Fruit fly (Drosophila melanogaster) whole organism, embryonic: Measurements from ENCODE around the gene RhoGAP18B.

Experiments used
- Abd-B ChIP-seq: fragments of 200-800 bp; sonication (Bioruptor generic); optimal IDR thresholded peaks from 2 replicates; lab custom pipeline; 2018; ENCODE audit warnings: missing biosample characterization, mild to moderate bottlenecking, missing genetic modification characterization, moderate library complexity
- Atf3 ChIP-seq: fragments of 200-800 bp; sonication (Bioruptor generic); optimal IDR thresholded peaks from 3 replicates; lab custom pipeline; 2016; ENCODE audit warnings: missing biosample characterization, missing genetic modification characterization
- BEAF-32 ChIP-seq: fragments of 200-800 bp; sonication (Bioruptor generic); optimal IDR thresholded peaks from 3 replicates; lab custom pipeline; 2017; ENCODE audit warnings: missing biosample characterization, missing genetic modification characterization, mild to moderate bottlenecking, moderate library complexity, missing genetic modification reagents
- CG10267 ChIP-seq: fragments of 200-800 bp; sonication (Bioruptor generic); optimal IDR thresholded peaks from 2 replicates; lab custom pipeline; 2018; ENCODE audit warnings: missing biosample characterization, mild to moderate bottlenecking, missing genetic modification characterization, moderate library complexity
- CG12236 ChIP-seq: fragments of 200-800 bp; sonication (Bioruptor generic); optimal IDR thresholded peaks from 2 replicates; lab custom pipeline; 2016; ENCODE audit warnings: missing biosample characterization, missing genetic modification characterization
- CG12391 ChIP-seq: fragments of 200-800 bp; sonication (Bioruptor generic); optimal IDR thresholded peaks from 3 replicates; lab custom pipeline; 2018; ENCODE audit warnings: missing biosample characterization, mild to moderate bottlenecking, missing genetic modification characterization, moderate library complexity
- CG12769 ChIP-seq: fragments of 200-800 bp; sonication (Bioruptor generic); optimal IDR thresholded peaks from 2 replicates; lab custom pipeline; 2019; ENCODE audit warnings: missing biosample characterization, mild to moderate bottlenecking, missing genetic modification characterization, moderate library complexity
- CG13287 ChIP-seq: fragments of 200-800 bp; sonication (Bioruptor generic); IDR thresholded peaks from 2 replicates; pipeline ENCODE4 v1.3.6; 2022; ENCODE audit warnings: missing biosample characterization, missing genetic modification characterization; ENCODE audit not compliant: partially characterized antibody
- CG1603 ChIP-seq: fragments of 200-800 bp; sonication (Bioruptor generic); optimal IDR thresholded peaks from 2 replicates; lab custom pipeline; 2019; ENCODE audit warnings: missing biosample characterization, mild to moderate bottlenecking, missing genetic modification characterization, moderate library complexity
- CG17568 ChIP-seq: fragments of 200-800 bp; sonication (Bioruptor generic); optimal IDR thresholded peaks from 2 replicates; lab custom pipeline; 2018; ENCODE audit warnings: missing biosample characterization, mild to moderate bottlenecking, missing genetic modification characterization, moderate library complexity
- CG18262 ChIP-seq: fragments of 200-800 bp; optimal IDR thresholded peaks from 3 replicates; lab custom pipeline; 2019; ENCODE audit warnings: missing biosample characterization, mild to moderate bottlenecking, missing genetic modification characterization, moderate library complexity
- CG2199 ChIP-seq: fragments of 200-800 bp; sonication (Bioruptor generic); IDR thresholded peaks from 3 replicates; pipeline ENCODE4 v1.3.6; 2022; ENCODE audit warnings: missing biosample characterization, missing genetic modification characterization
- CG2889 ChIP-seq: fragments of 200-800 bp; sonication (Bioruptor generic); IDR thresholded peaks from 3 replicates; pipeline ENCODE4 v1.3.6; 2022; ENCODE audit warnings: missing biosample characterization, missing genetic modification characterization
- CG30431 ChIP-seq: fragments of 200-800 bp; sonication (Bioruptor generic); optimal IDR thresholded peaks from 2 replicates; lab custom pipeline; 2017; ENCODE audit warnings: missing biosample characterization, missing genetic modification characterization
- CG32532 ChIP-seq: fragments of 200-800 bp; sonication (Bioruptor generic); IDR thresholded peaks from 2 replicates; pipeline ENCODE4 v1.3.6; 2022; ENCODE audit warnings: missing biosample characterization, missing genetic modification characterization
- CG34376 ChIP-seq: fragments of 200-800 bp; sonication (Bioruptor generic); optimal IDR thresholded peaks from 2 replicates; lab custom pipeline; 2018; ENCODE audit warnings: missing biosample characterization, mild to moderate bottlenecking, missing genetic modification characterization
- CG34422 ChIP-seq: fragments of 200-800 bp; sonication (Bioruptor generic); IDR thresholded peaks from 3 replicates; pipeline ENCODE4 v1.3.6; 2022; ENCODE audit warnings: missing biosample characterization, missing genetic modification characterization
- CG6765 ChIP-seq: fragments of 200-800 bp; sonication (Bioruptor generic); optimal IDR thresholded peaks from 3 replicates; lab custom pipeline; 2017; ENCODE audit warnings: missing biosample characterization, mild to moderate bottlenecking, missing genetic modification characterization
- CG7556 ChIP-seq: fragments of 200-800 bp; sonication (Bioruptor generic); optimal IDR thresholded peaks from 2 replicates; lab custom pipeline; 2017; ENCODE audit warnings: missing biosample characterization, mild to moderate bottlenecking, missing genetic modification characterization
- CG8290 ChIP-seq, 3 experiments: fragments of 200-800 bp; sonication (Bioruptor generic); optimal IDR thresholded peaks; 2 replicates each; lab custom pipeline; 2016 to 2019; ENCODE audit warnings: missing biosample characterization in 3 of 3, missing genetic modification characterization in 3 of 3, mild to moderate bottlenecking in 2 of 3, moderate library complexity in 1 of 3
- CG8478 ChIP-seq: fragments of >200 bp; optimal IDR thresholded peaks from 2 replicates; lab custom pipeline; 2018
- CG8765 ChIP-seq: fragments of 200-800 bp; sonication (Bioruptor generic); IDR thresholded peaks from 2 replicates; pipeline ENCODE4 v1.3.6; 2022; ENCODE audit warnings: missing biosample characterization, missing genetic modification characterization
- CG8924 ChIP-seq: fragments of 200-800 bp; optimal IDR thresholded peaks from 3 replicates; lab custom pipeline; 2019; ENCODE audit warnings: missing biosample characterization, mild to moderate bottlenecking, missing genetic modification characterization, moderate library complexity
- Camta ChIP-seq: fragments of 200-800 bp; sonication (Bioruptor generic); optimal IDR thresholded peaks from 2 replicates; lab custom pipeline; 2016; ENCODE audit warnings: missing biosample characterization, missing genetic modification characterization
- CrebB ChIP-seq: fragments of 200-800 bp; sonication (Bioruptor generic); optimal IDR thresholded peaks from 3 replicates; lab custom pipeline; 2018; ENCODE audit warnings: missing biosample characterization, mild to moderate bottlenecking, missing genetic modification characterization
- Ets97D ChIP-seq: fragments of 200-800 bp; sonication (Bioruptor generic); optimal IDR thresholded peaks from 3 replicates; lab custom pipeline; 2016; ENCODE audit warnings: missing biosample characterization, missing genetic modification characterization
- Hsf ChIP-seq: fragments of 200-800 bp; sonication (Bioruptor generic); optimal IDR thresholded peaks from 3 replicates; lab custom pipeline; 2016; ENCODE audit warnings: missing biosample characterization, missing genetic modification characterization
- Med ChIP-seq: fragments of 200-800 bp; sonication (Bioruptor generic); peaks from one replicate; lab custom pipeline; 2016; ENCODE audit warnings: missing biosample characterization, missing genetic modification characterization, mild to moderate bottlenecking, inconsistent platforms, moderate library complexity
- NC2α ChIP-seq: fragments of 200-800 bp; sonication (Bioruptor generic); optimal IDR thresholded peaks from 2 replicates; lab custom pipeline; 2016; ENCODE audit warnings: missing biosample characterization, missing genetic modification characterization
- ash1 ChIP-seq: fragments of 200-800 bp; sonication (Bioruptor generic); optimal IDR thresholded peaks from 2 replicates; lab custom pipeline; 2018; ENCODE audit warnings: missing biosample characterization, mild to moderate bottlenecking, missing genetic modification characterization
- bbx ChIP-seq: fragments of 200-800 bp; sonication (Bioruptor generic); IDR thresholded peaks from 2 replicates; pipeline ENCODE4 v1.3.6; 2022; ENCODE audit warnings: missing biosample characterization, missing genetic modification characterization; ENCODE audit not compliant: partially characterized antibody
- bowl ChIP-seq: fragments of 200-800 bp; sonication (Bioruptor generic); IDR thresholded peaks from 2 replicates; pipeline ENCODE4 v1.3.6; 2022; ENCODE audit warnings: missing biosample characterization, missing genetic modification characterization
- cas ChIP-seq: fragments of 200-800 bp; sonication (Bioruptor generic); IDR thresholded peaks from 2 replicates; pipeline ENCODE4 v1.3.6; 2022; ENCODE audit warnings: missing biosample characterization, missing genetic modification characterization
- dimm ChIP-seq: fragments of 200-800 bp; sonication (Bioruptor generic); IDR thresholded peaks from 2 replicates; pipeline ENCODE4 v1.3.6; 2022; ENCODE audit warnings: missing biosample characterization, missing genetic modification characterization
- dm ChIP-seq: fragments of 200-800 bp; sonication (Bioruptor generic); optimal IDR thresholded peaks from 3 replicates; lab custom pipeline; 2016; ENCODE audit warnings: missing biosample characterization, missing genetic modification characterization
- emc ChIP-seq: fragments of 200-800 bp; sonication (Bioruptor generic); optimal IDR thresholded peaks from 2 replicates; lab custom pipeline; 2016; ENCODE audit warnings: missing biosample characterization, missing genetic modification characterization
- eve ChIP-seq, 2 experiments: fragments of >200 bp; optimal IDR thresholded peaks; 2 replicates each; lab custom pipeline; 2017; ENCODE audit warnings: missing biosample characterization in 2 of 2, missing genetic modification characterization in 2 of 2
- hkb ChIP-seq, 2 experiments: fragments of 200-800 bp in 1 of 2; fragments of >200 bp in 1 of 2; sonication (Bioruptor generic) in 1 of 2; IDR thresholded peaks in 1 of 2; optimal IDR thresholded peaks in 1 of 2; 2 replicates each; pipeline versions ENCODE4 v1.3.6 to Lab custom; 2017 to 2022; ENCODE audit warnings: missing biosample characterization in 1 of 2, missing genetic modification characterization in 1 of 2
- luna ChIP-seq: fragments of 200-800 bp; sonication (Bioruptor generic); optimal IDR thresholded peaks from 2 replicates; lab custom pipeline; 2016; ENCODE audit warnings: missing biosample characterization, missing genetic modification characterization
- maf-S ChIP-seq: fragments of 200-800 bp; sonication (Bioruptor generic); optimal IDR thresholded peaks from 2 replicates; lab custom pipeline; 2016; ENCODE audit warnings: missing biosample characterization, missing genetic modification characterization
- pb ChIP-seq: fragments of 200-800 bp; sonication (Bioruptor generic); optimal IDR thresholded peaks from 3 replicates; lab custom pipeline; 2016; ENCODE audit warnings: missing biosample characterization, missing genetic modification characterization
- prd ChIP-seq, 3 experiments: fragments of >200 bp in 2 of 3; fragments of 200-800 bp in 1 of 3; sonication (Bioruptor generic) in 1 of 3; optimal IDR thresholded peaks in 2 of 3; IDR thresholded peaks in 1 of 3; 2 replicates in 2 of 3; 3 replicates in 1 of 3; pipeline versions ENCODE4 v1.3.6 to Lab custom; 2017 to 2022; ENCODE audit warnings: missing biosample characterization in 1 of 3, missing genetic modification characterization in 1 of 3
- row ChIP-seq: fragments of 200-800 bp; sonication (Bioruptor generic); IDR thresholded peaks from 3 replicates; pipeline ENCODE4 v1.3.6; 2022; ENCODE audit warnings: missing biosample characterization, missing genetic modification characterization
- sd ChIP-seq: fragments of 200-800 bp; sonication (Bioruptor generic); optimal IDR thresholded peaks from 3 replicates; lab custom pipeline; 2018; ENCODE audit warnings: missing biosample characterization, mild to moderate bottlenecking, missing genetic modification characterization, moderate library complexity
- slp2 ChIP-seq: fragments of 200-800 bp; sonication (Bioruptor generic); optimal IDR thresholded peaks from 2 replicates; lab custom pipeline; 2016; ENCODE audit warnings: missing biosample characterization, missing genetic modification characterization
- toy ChIP-seq: fragments of 200-800 bp; sonication (Bioruptor generic); IDR thresholded peaks from 2 replicates; pipeline ENCODE4 v1.3.6; 2022; ENCODE audit warnings: missing biosample characterization, missing genetic modification characterization
- vnd ChIP-seq: fragments of 200-800 bp; sonication (Bioruptor generic); IDR thresholded peaks from 3 replicates; pipeline ENCODE4 v1.3.6; 2022; ENCODE audit warnings: missing biosample characterization, missing genetic modification characterization; ENCODE audit not compliant: partially characterized antibody
- vvl ChIP-seq: fragments of 200-800 bp; sonication (Bioruptor generic); IDR thresholded peaks from 2 replicates; pipeline ENCODE4 v1.3.6; 2022; ENCODE audit warnings: missing biosample characterization, missing genetic modification characterization
- wdn ChIP-seq: fragments of 200-800 bp; sonication (Bioruptor generic); IDR thresholded peaks from 2 replicates; pipeline ENCODE4 v1.3.6; 2022; ENCODE audit warnings: missing biosample characterization, missing genetic modification characterization

RhoGAP18B gene

dm6 chrX:19167586-19168403 is 913 bp upstream of the RhoGAP18B start (continued):
- TF ChIP-seq bbx (GFP tag; lab: Robert Waterston, UW) (no peak), bowl (GFP tag; lab: Robert Waterston, UW) (no peak), CG2199 (GFP tag; lab: Robert Waterston, UW) (no peak), emc (GFP tag; lab: Kevin White, UChicago) (no peak), hkb (optimal IDR thresholded peaks at IDR 0.05; lab: Kevin White, UChicago) (no peak), hkb (GFP tag; IDR thresholded peaks at IDR 0.05; lab: Robert Waterston, UW) (no peak), CG17568 (GFP tag; lab: Kevin White, UChicago) (no peak), cas (GFP tag; lab: Robert Waterston, UW) (no peak), NC2α (no peak), ash1 (GFP tag; lab: Kevin White, UChicago) (no peak), slp2 (GFP tag; lab: Kevin White, UChicago) (no peak), Abd-B (GFP tag; lab: Kevin White, UChicago) (no peak), CG18262 (tag; lab: Kevin White, UChicago) (no peak), dm (GFP tag; lab: Kevin White, UChicago) (no peak), luna (GFP tag; lab: Kevin White, UChicago) (no peak), vvl (peak; percentile 93), CrebB (tag; lab: Kevin White, UChicago) (no peak), CG7556 (GFP tag; lab: Kevin White, UChicago) (no peak), CG8478 (lab: Kevin White, UChicago) (no peak), maf-S (no peak), Camta (GFP tag; lab: Kevin White, UChicago) (no peak), dimm (GFP tag; lab: Robert Waterston, UW) (no peak), Hsf (GFP tag; lab: Kevin White, UChicago) (no peak), CG12236 (GFP tag; lab: Kevin White, UChicago) (no peak), eve (GFP tag; optimal IDR thresholded peaks at IDR 0.05; lab: Kevin White, UChicago) (no peak), wdn (GFP tag; lab: Robert Waterston, UW) (no peak), CG8765 (no peak), CG30431 (GFP tag; lab: Kevin White, UChicago) (no peak), CG12769 (tag; lab: Kevin White, UChicago) (peak; percentile 74), row (GFP tag; lab: Robert Waterston, UW) (peak; percentile 80), CG34376 (GFP tag; lab: Kevin White, UChicago) (no peak), sd (peak; percentile 69), pb (GFP tag; lab: Kevin White, UChicago) (peak; percentile 16), toy (GFP tag; lab: Robert Waterston, UW) (no peak), CG12391 (no peak), CG10267 (tag; lab: Kevin White, UChicago) (no peak), Ets97D (GFP tag; lab: Kevin White, UChicago) (no peak), Med (GFP tag; lab: Kevin White, UChicago) (peak; percentile 80), CG8290 (GFP tag; optimal IDR thresholded peaks at IDR 0.05; lab: Kevin White, UChicago) (no peak), CG8290 (tag; optimal IDR thresholded peaks at IDR 0.05; lab: Kevin White, UChicago) (peak in 1 of 2 experiments; percentile 76), CG8924 (tag; lab: Kevin White, UChicago) (no peak), Atf3 (no peak), vnd (no peak), BEAF-32 (GFP tag; lab: Kevin White, UChicago) (no peak), CG6765 (GFP tag; lab: Kevin White, UChicago) (no peak), prd (optimal IDR thresholded peaks at IDR 0.05; lab: Kevin White, UChicago) (no peak), prd (GFP tag; IDR thresholded peaks at IDR 0.05; lab: Robert Waterston, UW) (no peak), CG2889 (GFP tag; lab: Robert Waterston, UW) (no peak), CG13287 (GFP tag; lab: Robert Waterston, UW) (0 out of 2 replicates have a peak, but pooled peaks have one; percentile 24), CG1603 (tag; lab: Kevin White, UChicago) (no peak), CG32532 (peak; percentile 34; the same call in 1 of the 2 replicates), CG34422 (GFP tag; lab: Robert Waterston, UW) (peak; percentile 27; the same call in 1 of the 3 replicates)
